Fruit fly (Drosophila melanogaster): ENCODE data around the gene m.
A peak's percentile ranks its signal among the peaks of the same experiment; 100 is the strongest.

Gene m

DNA sequence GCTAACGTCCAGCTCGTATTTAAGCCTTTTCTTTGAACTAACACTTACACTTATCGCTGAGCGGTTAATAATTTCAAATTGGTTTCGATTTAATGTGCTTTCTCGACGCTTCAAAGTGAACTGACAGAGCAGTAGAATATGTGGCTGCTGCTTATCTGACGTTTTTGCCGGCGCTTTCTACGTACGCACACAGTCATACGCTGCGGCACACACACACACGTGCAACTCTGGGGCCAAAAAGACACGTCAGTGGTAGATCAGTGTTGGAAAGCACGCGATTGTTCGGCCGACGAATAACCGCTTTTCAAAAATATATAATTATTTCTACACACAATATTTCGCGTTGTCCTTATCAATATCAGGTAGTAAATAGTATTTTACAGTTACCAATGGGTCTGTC lies 52.1 kb downstream of the m start (continued):
- no peak for TF ChIP-seq ara (GFP tag; IDR thresholded peaks at IDR 0.05)
- TF ChIP-seq CG6791 (GFP tag; IDR thresholded peaks at IDR 0.05; ENCODE audit: partially characterized antibody), result no peak
- TF ChIP-seq CG2116 (GFP tag; optimal IDR thresholded peaks at IDR 0.05), result peak; percentile 97
- TF ChIP-seq sens-2 (GFP tag; IDR thresholded peaks at IDR 0.05), result no peak
- TF ChIP-seq CG7786 (GFP tag; optimal IDR thresholded peaks at IDR 0.05), result peak; percentile 5
- 0 out of 3 replicates have a peak, but pooled peaks have one; percentile 27 for TF ChIP-seq knrl (GFP tag; IDR thresholded peaks at IDR 0.05; ENCODE audit: partially characterized antibody)
- peak; percentile 3 for TF ChIP-seq ATbp (GFP tag; optimal IDR thresholded peaks at IDR 0.05)
- peak; percentile 90 for TF ChIP-seq CG10267 (tag; optimal IDR thresholded peaks at IDR 0.05)
- no peak for TF ChIP-seq hb (GFP tag; IDR thresholded peaks at IDR 0.05; ENCODE audit: partially characterized antibody)
- TF ChIP-seq Sox102F (GFP tag; optimal IDR thresholded peaks at IDR 0.05), result no peak
- no peak for TF ChIP-seq dmrt99B (tag; optimal IDR thresholded peaks at IDR 0.05)
- no peak for TF ChIP-seq CG10274 (GFP tag; optimal IDR thresholded peaks at IDR 0.05)
- TF ChIP-seq en (GFP tag; optimal IDR thresholded peaks at IDR 0.05), result no peak
- TF ChIP-seq trem (tag; optimal IDR thresholded peaks at IDR 0.05), result no peak
- peak; percentile 36; the same call in 1 of the 2 replicates for TF ChIP-seq sob (GFP tag; IDR thresholded peaks at IDR 0.05)
- TF ChIP-seq dimm (GFP tag; IDR thresholded peaks at IDR 0.05), result no peak
- 0 out of 2 replicates have a peak, but pooled peaks have one; percentile 21 for TF ChIP-seq amos (GFP tag; IDR thresholded peaks at IDR 0.05; ENCODE audit: partially characterized antibody)
- peak; percentile 65 for TF ChIP-seq Ets65A (GFP tag)
- TF ChIP-seq HmgZ (tag; optimal IDR thresholded peaks at IDR 0.05), result peak; percentile 26
- no peak for TF ChIP-seq CG6254 (GFP tag; optimal IDR thresholded peaks at IDR 0.05)
- peak; percentile 37; the same call in 1 of the 2 replicates for TF ChIP-seq vvl (GFP tag; IDR thresholded peaks at IDR 0.05)
- TF ChIP-seq eyg (GFP tag; optimal IDR thresholded peaks at IDR 0.05), result no peak
- TF ChIP-seq B-H2 (GFP tag; optimal IDR thresholded peaks at IDR 0.05), result peak; percentile 45
- peak; percentile 89 for TF ChIP-seq Myb (GFP tag; optimal IDR thresholded peaks at IDR 0.05)
- peak; percentile 56 for TF ChIP-seq E2f2 (GFP tag; IDR thresholded peaks at IDR 0.05)
- TF ChIP-seq tgo (GFP tag; IDR thresholded peaks at IDR 0.05), result no peak
- no peak for TF ChIP-seq hkb (optimal IDR thresholded peaks at IDR 0.05)
- peak; percentile 57 for TF ChIP-seq hkb (GFP tag; IDR thresholded peaks at IDR 0.05)
- no peak for TF ChIP-seq CG14965 (GFP tag; optimal IDR thresholded peaks at IDR 0.05; ENCODE audit: borderline replicate concordance)
- TF ChIP-seq CG9817 (tag; optimal IDR thresholded peaks at IDR 0.05), result no peak
- no peak for TF ChIP-seq CG13624 (GFP tag; optimal IDR thresholded peaks at IDR 0.05)
- no peak for TF ChIP-seq CG10959 (GFP tag; IDR thresholded peaks at IDR 0.05)
- TF ChIP-seq gce (GFP tag; IDR thresholded peaks at IDR 0.05), result no peak
- TF ChIP-seq NfI (GFP tag; optimal IDR thresholded peaks at IDR 0.05), result peak; percentile 37
- 0 out of 2 replicates have a peak, but pooled peaks have one; percentile 14 for TF ChIP-seq Ptx1 (GFP tag; IDR thresholded peaks at IDR 0.05)
- no peak for TF ChIP-seq zfh2 (GFP tag; optimal IDR thresholded peaks at IDR 0.05)
- no peak for TF ChIP-seq CG6272 (GFP tag; IDR thresholded peaks at IDR 0.05)
- no peak for TF ChIP-seq CG4360 (GFP tag; IDR thresholded peaks at IDR 0.05)
- TF ChIP-seq CG6175 (GFP tag; IDR thresholded peaks at IDR 0.05), result peak; percentile 42; the same call in 1 of the 3 replicates
- no peak for TF ChIP-seq Mad (GFP tag; optimal IDR thresholded peaks at IDR 0.05)
- no peak for TF ChIP-seq CG8281 (tag; optimal IDR thresholded peaks at IDR 0.05)
- TF ChIP-seq pita (GFP tag; optimal IDR thresholded peaks at IDR 0.05), result no peak
- TF ChIP-seq CG9727 (GFP tag; optimal IDR thresholded peaks at IDR 0.05), result no peak
- TF ChIP-seq CG4404 (GFP tag; IDR thresholded peaks at IDR 0.05), result no peak
- no peak for TF ChIP-seq CG4328 (GFP tag; optimal IDR thresholded peaks at IDR 0.05)
- TF ChIP-seq row (GFP tag; IDR thresholded peaks at IDR 0.05), result 0 out of 3 replicates have a peak, but pooled peaks have one; percentile 8
- TF ChIP-seq CG16863 (GFP tag; optimal IDR thresholded peaks at IDR 0.05), result no peak
- 0 out of 2 replicates have a peak, but pooled peaks have one; percentile 36 for TF ChIP-seq bbx (GFP tag; IDR thresholded peaks at IDR 0.05; ENCODE audit: partially characterized antibody)
- no peak for TF ChIP-seq CG11696 (GFP tag; IDR thresholded peaks at IDR 0.05)
- no peak for TF ChIP-seq Atf3 (GFP tag; optimal IDR thresholded peaks at IDR 0.05)
- no peak for TF ChIP-seq CG12299 (tag; optimal IDR thresholded peaks at IDR 0.05)
